Fruit fly (Drosophila melanogaster) whole organism, adult: ENCODE results near the gene Pex16.

ENCODE experiments used
- CG11617 ChIP-seq: fragments of 200-800 bp; sonication (Bioruptor generic); optimal IDR thresholded peaks from 2 replicates; lab custom pipeline; 2017; ENCODE audit warnings: mild to moderate bottlenecking, missing biosample characterization, missing genetic modification reagents, missing genetic modification characterization
- CG12768 ChIP-seq: fragments of 200-800 bp; sonication (Bioruptor generic); optimal IDR thresholded peaks from 2 replicates; lab custom pipeline; 2017; ENCODE audit warnings: missing biosample characterization, missing genetic modification characterization, mild to moderate bottlenecking, moderate library complexity, missing genetic modification reagents
- CG14711 ChIP-seq: fragments of 200-800 bp; sonication (Bioruptor generic); optimal IDR thresholded peaks from 2 replicates; lab custom pipeline; 2018; ENCODE audit warnings: missing biosample characterization, mild to moderate bottlenecking, missing genetic modification characterization, moderate library complexity
- CG1620 ChIP-seq: fragments of 200-800 bp; sonication (Bioruptor generic); optimal IDR thresholded peaks from 2 replicates; lab custom pipeline; 2016; ENCODE audit warnings: missing biosample characterization, missing genetic modification characterization
- CG33017 ChIP-seq: fragments of 200-800 bp; sonication (Bioruptor generic); optimal IDR thresholded peaks from 2 replicates; lab custom pipeline; 2018; ENCODE audit warnings: missing biosample characterization, mild to moderate bottlenecking, missing genetic modification characterization, moderate library complexity
- CG5204 ChIP-seq: fragments of 200-800 bp; sonication (Bioruptor generic); optimal IDR thresholded peaks from 2 replicates; lab custom pipeline; 2016; ENCODE audit warnings: missing biosample characterization, missing genetic modification characterization
- CG7045 ChIP-seq: fragments of 200-800 bp; sonication (Bioruptor generic); optimal IDR thresholded peaks from 2 replicates; lab custom pipeline; 2017; ENCODE audit warnings: missing biosample characterization, mild to moderate bottlenecking, missing genetic modification characterization
- CG7101 ChIP-seq: fragments of 200-800 bp; sonication (Bioruptor generic); optimal IDR thresholded peaks from 2 replicates; lab custom pipeline; 2018; ENCODE audit warnings: missing biosample characterization, mild to moderate bottlenecking, missing genetic modification characterization, moderate library complexity
- Clk ChIP-seq: fragments of 200-800 bp; sonication (Bioruptor generic); optimal IDR thresholded peaks from 2 replicates; lab custom pipeline; 2017; ENCODE audit warnings: missing biosample characterization, missing genetic modification characterization
- Crg-1 ChIP-seq: fragments of 200-800 bp; sonication (Bioruptor generic); optimal IDR thresholded peaks from 2 replicates; lab custom pipeline; 2016; ENCODE audit warnings: missing biosample characterization, missing genetic modification characterization
- Hr96 ChIP-seq: fragments of 200-800 bp; sonication (Bioruptor generic); optimal IDR thresholded peaks from 2 replicates; lab custom pipeline; 2016; ENCODE audit warnings: missing biosample characterization, missing genetic modification characterization
- Mnt ChIP-seq: fragments of 200-800 bp; sonication (Bioruptor generic); optimal IDR thresholded peaks from 2 replicates; lab custom pipeline; 2016; ENCODE audit warnings: missing biosample characterization, mild to moderate bottlenecking, missing genetic modification characterization
- bab1 ChIP-seq: fragments of 200-800 bp; sonication (Bioruptor generic); optimal IDR thresholded peaks from 3 replicates; lab custom pipeline; 2019; ENCODE audit warnings: missing biosample characterization, mild to moderate bottlenecking, missing genetic modification characterization, moderate library complexity
- cic ChIP-seq: fragments of 200-800 bp; sonication (Bioruptor generic); optimal IDR thresholded peaks from 2 replicates; lab custom pipeline; 2017; ENCODE audit warnings: missing biosample characterization, mild to moderate bottlenecking, missing genetic modification characterization, moderate library complexity
- cnc ChIP-seq, 2 experiments: fragments of >200 bp; optimal IDR thresholded peaks; 2 replicates each; lab custom pipeline; 2017
- kay ChIP-seq: fragments of 200-800 bp; sonication (Bioruptor generic); peaks from one replicate; lab custom pipeline; 2016; ENCODE audit warnings: missing biosample characterization, missing genetic modification characterization, borderline replicate concordance
- ovo ChIP-seq: fragments of 200-800 bp; sonication (Bioruptor generic); optimal IDR thresholded peaks from 2 replicates; lab custom pipeline; 2016; ENCODE audit warnings: missing biosample characterization, missing genetic modification characterization
- pad ChIP-seq: fragments of 200-800 bp; sonication (Bioruptor generic); optimal IDR thresholded peaks from 3 replicates; lab custom pipeline; 2017; ENCODE audit warnings: missing biosample characterization, missing genetic modification characterization, mild to moderate bottlenecking, moderate library complexity, missing genetic modification reagents
- tj ChIP-seq: fragments of 200-800 bp; sonication (Bioruptor generic); optimal IDR thresholded peaks from 3 replicates; lab custom pipeline; 2017; ENCODE audit warnings: missing biosample characterization, mild to moderate bottlenecking, missing genetic modification characterization, moderate library complexity
- toe ChIP-seq: fragments of 200-800 bp; sonication (Bioruptor generic); optimal IDR thresholded peaks from 2 replicates; lab custom pipeline; 2016; ENCODE audit warnings: missing biosample characterization, missing genetic modification characterization

The Pex16 gene

dm6 chr3L:20815666-20816375, 37.8 kb upstream of the Pex16 start, which contains the start of the genes CG3618 and Pka-R1:
TSS of gene CG3618 (minus strand) at chr3L:20816075.
TSS of gene Pka-R1 (plus strand) at chr3L:20816118.
- peak; percentile 25 for TF ChIP-seq CG14711 (tag; lab: Kevin White, UChicago)
- TF ChIP-seq toe (GFP tag; lab: Kevin White, UChicago) = no peak
- peak; percentile 33 for TF ChIP-seq CG7101
- peak; percentile 56 for TF ChIP-seq pad (GFP tag; lab: Kevin White, UChicago)
- peak; percentile 17 for TF ChIP-seq CG33017
- no peak for TF ChIP-seq kay (GFP tag; lab: Kevin White, UChicago)
- no peak for TF ChIP-seq Hr96 (GFP tag; lab: Kevin White, UChicago)
- peak; percentile 11 for TF ChIP-seq CG12768 (GFP tag; lab: Kevin White, UChicago)
- TF ChIP-seq ovo (GFP tag; lab: Kevin White, UChicago) = no peak
- TF ChIP-seq Mnt (GFP tag; lab: Kevin White, UChicago) = peak; percentile 49
- no peak for TF ChIP-seq CG11617
- no peak for TF ChIP-seq CG7045 (GFP tag; lab: Kevin White, UChicago)
- no peak for TF ChIP-seq Crg-1 (GFP tag; lab: Kevin White, UChicago)
- no peak for TF ChIP-seq CG1620 (GFP tag; lab: Kevin White, UChicago)
- TF ChIP-seq CG5204 (GFP tag; lab: Kevin White, UChicago) = no peak
- no peak for TF ChIP-seq cnc (optimal IDR thresholded peaks at IDR 0.05; lab: Kevin White, UChicago)
- TF ChIP-seq tj (GFP tag; lab: Kevin White, UChicago) = no peak
- no peak for TF ChIP-seq Clk (GFP tag; lab: Kevin White, UChicago)
- peak; percentile 40 for TF ChIP-seq bab1 (GFP tag; lab: Kevin White, UChicago)
- peak; percentile 28 for TF ChIP-seq cic (GFP tag; lab: Kevin White, UChicago)

- TF ChIP-seq CG11617 = peak; percentile 16
- peak; percentile 6 for TF ChIP-seq Mnt (GFP tag; lab: Kevin White, UChicago)
- peak; percentile 25 for TF ChIP-seq tj (GFP tag; lab: Kevin White, UChicago)
- TF ChIP-seq Clk (GFP tag; lab: Kevin White, UChicago) = no peak
- TF ChIP-seq CG14711 (tag; lab: Kevin White, UChicago) = peak; percentile 48
These were observed 31.3 kb upstream of the Pex16 start, which contains the start of the genes CG3634 and HIPP1 for dm6 chr3L:20809088-20809999. TSS of gene CG3634 (minus strand) at chr3L:20809272. TSS of gene HIPP1 (plus strand) at chr3L:20809669.

DNA sequence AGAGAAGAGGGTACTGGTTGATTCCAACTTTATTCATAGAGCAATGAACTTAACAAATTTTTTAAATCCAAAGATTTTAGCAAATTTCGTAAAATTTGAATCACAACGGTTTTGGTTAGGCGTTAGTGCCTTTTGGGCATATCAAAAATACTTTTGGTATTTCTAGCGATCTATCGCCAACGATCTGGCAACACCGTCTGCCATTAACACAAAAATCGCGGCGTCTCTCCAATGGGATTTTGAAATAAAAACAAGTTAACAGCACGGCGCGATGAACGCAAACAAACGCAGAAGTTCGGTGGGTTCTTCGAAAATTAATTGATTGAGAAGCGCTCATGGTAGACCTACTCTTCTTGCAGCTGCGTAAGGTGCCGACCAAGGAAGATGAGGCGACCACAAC, 22.1 kb upstream of the Pex16 start, which contains the start of gene Spc105R:
Gene Spc105R, plus strand, starts transcription at position 203 of the 400 bp plus-strand sequence.
- TF ChIP-seq bab1 (GFP tag; lab: Kevin White, UChicago) (peak; percentile 23), tj (GFP tag; lab: Kevin White, UChicago) (peak; percentile 2), CG7045 (GFP tag; lab: Kevin White, UChicago) (no peak)

- TF ChIP-seq Mnt (GFP tag; lab: Kevin White, UChicago) = peak; percentile 72
- TF ChIP-seq kay (GFP tag; lab: Kevin White, UChicago) = no peak
- TF ChIP-seq Hr96 (GFP tag; lab: Kevin White, UChicago) = peak; percentile 76
- TF ChIP-seq CG7101 = peak; percentile 87
- TF ChIP-seq CG1620 (GFP tag; lab: Kevin White, UChicago) = peak; percentile 88
- peak; percentile 92 for TF ChIP-seq ovo (GFP tag; lab: Kevin White, UChicago)
- TF ChIP-seq cnc (optimal IDR thresholded peaks at IDR 0.05; lab: Kevin White, UChicago) = no peak
- peak; percentile 81 for TF ChIP-seq pad (GFP tag; lab: Kevin White, UChicago)
- TF ChIP-seq Clk (GFP tag; lab: Kevin White, UChicago) = peak; percentile 48
- TF ChIP-seq cic (GFP tag; lab: Kevin White, UChicago) = peak; percentile 46
- peak; percentile 91 for TF ChIP-seq Crg-1 (GFP tag; lab: Kevin White, UChicago)
- peak; percentile 89 for TF ChIP-seq CG11617
- peak; percentile 74 for TF ChIP-seq CG33017
- TF ChIP-seq CG12768 (GFP tag; lab: Kevin White, UChicago) = peak; percentile 68
- peak; percentile 85 for TF ChIP-seq CG7045 (GFP tag; lab: Kevin White, UChicago)
- peak; percentile 92 for TF ChIP-seq bab1 (GFP tag; lab: Kevin White, UChicago)
- TF ChIP-seq tj (GFP tag; lab: Kevin White, UChicago) = peak; percentile 67
- TF ChIP-seq CG14711 (tag; lab: Kevin White, UChicago) = peak; percentile 67
- no peak for TF ChIP-seq CG5204 (GFP tag; lab: Kevin White, UChicago)
- peak; percentile 81 for TF ChIP-seq toe (GFP tag; lab: Kevin White, UChicago)
These were observed 20.3 kb upstream of the Pex16 start, which contains the start of the genes CG3698 and tzn for dm6 chr3L:20798325-20798846. TSS of gene CG3698 (minus strand) at chr3L:20798375. TSS of gene tzn (plus strand) at chr3L:20798645.

- no peak for TF ChIP-seq Clk (GFP tag; lab: Kevin White, UChicago)
- no peak for TF ChIP-seq CG33017
- no peak for TF ChIP-seq bab1 (GFP tag; lab: Kevin White, UChicago)
These were observed 19.3 kb upstream of the Pex16 start for dm6 chr3L:20797379-20797778.
